Worm (Caenorhabditis elegans): Measurements from ENCODE around the gene R13A5.7.

The R13A5.7 gene

DNA sequence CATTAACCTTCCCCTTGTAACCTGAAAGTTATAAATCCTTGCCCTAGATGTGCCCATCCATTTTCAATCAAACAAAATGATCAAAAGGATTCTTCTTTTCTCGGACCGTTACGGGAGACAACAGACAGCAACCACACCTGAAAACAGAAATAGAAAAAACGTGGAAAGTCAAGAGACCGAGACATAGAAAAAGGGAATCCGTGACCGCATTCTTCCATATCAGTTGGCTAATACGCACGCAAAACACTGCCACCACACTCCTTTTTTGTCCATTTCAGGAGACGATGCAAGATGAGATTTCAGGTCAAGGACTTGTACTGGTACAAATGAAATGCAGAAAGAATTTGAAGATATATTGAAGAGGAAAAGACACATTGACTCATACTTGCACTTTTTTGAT lies 48.4 kb upstream of the R13A5.7 start:
- TF ChIP-seq mdl-1 (tag; optimal IDR thresholded peaks at IDR 0.05) (no peak), nhr-12 (tag; optimal IDR thresholded peaks at IDR 0.05) (no peak), zag-1 (tag; optimal IDR thresholded peaks at IDR 0.05) (no peak), dmd-4 (tag; optimal IDR thresholded peaks at IDR 0.05) (no peak), elt-1 (tag; optimal IDR thresholded peaks at IDR 0.05) (no peak), fos-1 (tag; optimal IDR thresholded peaks at IDR 0.05) (peak; percentile 5), nhr-237 (tag; optimal IDR thresholded peaks at IDR 0.05) (no peak), crh-2 (tag; optimal IDR thresholded peaks at IDR 0.05) (no peak), mbf-1 (tag; optimal IDR thresholded peaks at IDR 0.05) (no peak), unc-39 (tag; optimal IDR thresholded peaks at IDR 0.05) (no peak), elt-3 (tag; optimal IDR thresholded peaks at IDR 0.05) (no peak), ceh-82 (tag; optimal IDR thresholded peaks at IDR 0.05) (no peak), ZK546.5 (tag; optimal IDR thresholded peaks at IDR 0.05) (no peak), snpc-4 (tag; optimal IDR thresholded peaks at IDR 0.05) (no peak), nhr-11 (tag; optimal IDR thresholded peaks at IDR 0.05) (no peak), ceh-16 (tag; optimal IDR thresholded peaks at IDR 0.05) (no peak), R02D3.7 (tag; optimal IDR thresholded peaks at IDR 0.05) (no peak), nhr-6 (tag; optimal IDR thresholded peaks at IDR 0.05) (no peak), ztf-1 (GFP tag; conservative IDR thresholded peaks at IDR 0.05) (no peak), egl-27 (tag; optimal IDR thresholded peaks at IDR 0.05) (peak; percentile 8), lin-13 (GFP tag; optimal IDR thresholded peaks at IDR 0.05) (no peak), C34F6.9 (tag; optimal IDR thresholded peaks at IDR 0.05) (no peak), ztf-4 (tag; optimal IDR thresholded peaks at IDR 0.05) (no peak), nhr-21 (tag; optimal IDR thresholded peaks at IDR 0.05) (peak; percentile 13), alr-1 (tag; optimal IDR thresholded peaks at IDR 0.05) (no peak), Y55F3AM.14 (GFP tag; optimal IDR thresholded peaks at IDR 0.05) (no peak), sma-3 (GFP tag; optimal IDR thresholded peaks at IDR 0.05) (peak; percentile 26), aly-2 (tag; optimal IDR thresholded peaks at IDR 0.05) (no peak)

DNA sequence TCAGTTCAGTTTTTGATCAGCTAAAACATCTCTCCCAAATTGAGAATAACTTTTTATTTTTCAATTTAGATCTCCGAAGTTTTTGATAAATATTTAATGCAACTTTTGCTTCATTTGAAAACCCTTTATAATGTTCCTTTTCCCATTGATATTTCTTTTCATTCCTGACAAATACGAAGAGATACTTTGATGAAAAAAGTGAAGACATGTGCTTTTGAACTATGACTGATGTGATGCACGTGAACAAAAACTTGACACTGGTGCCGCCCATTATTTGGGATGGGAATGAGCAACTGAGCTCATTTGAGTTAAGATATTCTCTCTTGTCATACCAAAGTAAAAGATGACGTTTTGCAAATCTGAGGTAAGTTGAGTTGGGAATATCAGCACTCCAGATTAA lies 46.3 kb upstream of the R13A5.7 start, which contains the start of gene T04A6.1:
TSS of gene T04A6.1 (plus strand) at position 301 of the 400 bp plus-strand sequence.
- TF ChIP-seq unc-55 (GFP tag; optimal IDR thresholded peaks at IDR 0.05) (peak; percentile 61), C34F6.9 (tag; optimal IDR thresholded peaks at IDR 0.05) (peak; percentile 6), ceh-82 (tag; optimal IDR thresholded peaks at IDR 0.05) (no peak), ZK546.5 (tag; optimal IDR thresholded peaks at IDR 0.05) (no peak), nhr-129 (tag; optimal IDR thresholded peaks at IDR 0.05) (peak; percentile 34)

- TF ChIP-seq F13H6.1 (tag; optimal IDR thresholded peaks at IDR 0.05) (no peak), ztf-4 (tag; optimal IDR thresholded peaks at IDR 0.05) (no peak), nhr-10 (tag; optimal IDR thresholded peaks at IDR 0.05) (no peak), unc-55 (GFP tag; optimal IDR thresholded peaks at IDR 0.05) (no peak), lin-39 (tag; optimal IDR thresholded peaks at IDR 0.05) (no peak), Y55F3AM.14 (GFP tag; optimal IDR thresholded peaks at IDR 0.05) (no peak), mdl-1 (tag; optimal IDR thresholded peaks at IDR 0.05) (no peak), fos-1 (tag; optimal IDR thresholded peaks at IDR 0.05) (no peak), zag-1 (tag; optimal IDR thresholded peaks at IDR 0.05) (no peak), mbf-1 (tag; optimal IDR thresholded peaks at IDR 0.05) (no peak)
These were observed 44.6 kb upstream of the R13A5.7 start, which contains the start of gene T04A6.2 for ce11 chrIII:7614530-7614929. TSS of gene T04A6.2 (plus strand) at chrIII:7614830.

DNA sequence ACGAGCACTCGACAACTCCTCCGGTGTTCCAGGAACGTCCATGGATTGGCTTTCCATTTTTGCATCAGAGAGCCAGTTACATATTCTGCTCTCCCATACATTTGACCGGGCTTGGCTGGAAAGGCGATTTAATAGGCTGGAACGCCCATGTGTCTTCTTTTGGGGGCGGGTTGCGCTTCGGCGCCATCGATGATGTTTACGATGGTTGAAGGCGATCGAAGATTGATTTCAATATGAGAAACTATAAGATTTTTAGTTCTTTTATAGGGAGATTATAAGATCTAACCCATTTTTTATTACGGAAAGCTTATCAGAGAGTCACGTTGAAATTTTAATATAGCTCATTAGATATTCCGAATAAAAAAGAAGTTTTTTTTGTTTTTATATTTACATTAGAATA lies 39.2 kb upstream of the R13A5.7 start, which contains the start of gene nsph-4.3:
TSS of gene nsph-4.3 (minus strand) at position 101 of the 400 bp plus-strand sequence.
- no peak for TF ChIP-seq Y55F3AM.14 (GFP tag; optimal IDR thresholded peaks at IDR 0.05)
- no peak for TF ChIP-seq dmd-4 (tag; optimal IDR thresholded peaks at IDR 0.05)
- no peak for TF ChIP-seq nhr-129 (tag; optimal IDR thresholded peaks at IDR 0.05)
- TF ChIP-seq nhr-237 (tag; optimal IDR thresholded peaks at IDR 0.05), result no peak
- no peak for TF ChIP-seq sma-9 (GFP tag; optimal IDR thresholded peaks at IDR 0.05)
- TF ChIP-seq sma-9 (tag; optimal IDR thresholded peaks at IDR 0.05), result no peak
- TF ChIP-seq nhr-12 (tag; optimal IDR thresholded peaks at IDR 0.05), result no peak
- TF ChIP-seq unc-39 (tag; optimal IDR thresholded peaks at IDR 0.05), result no peak
- TF ChIP-seq zag-1 (tag; optimal IDR thresholded peaks at IDR 0.05), result no peak
- no peak for TF ChIP-seq ztf-1 (GFP tag; conservative IDR thresholded peaks at IDR 0.05)
- no peak for TF ChIP-seq aly-2 (tag; optimal IDR thresholded peaks at IDR 0.05)
- no peak for TF ChIP-seq lin-39 (tag; optimal IDR thresholded peaks at IDR 0.05)
- TF ChIP-seq mab-5 (tag; optimal IDR thresholded peaks at IDR 0.05), result no peak
- TF ChIP-seq elt-3 (tag; optimal IDR thresholded peaks at IDR 0.05), result no peak
- TF ChIP-seq alr-1 (tag; optimal IDR thresholded peaks at IDR 0.05), result no peak
- no peak for TF ChIP-seq elt-1 (tag; optimal IDR thresholded peaks at IDR 0.05)
- no peak for TF ChIP-seq ztf-4 (tag; optimal IDR thresholded peaks at IDR 0.05)
- no peak for TF ChIP-seq nhr-21 (tag; optimal IDR thresholded peaks at IDR 0.05)
- TF ChIP-seq nhr-23 (tag; optimal IDR thresholded peaks at IDR 0.05), result no peak
- TF ChIP-seq ceh-82 (tag; optimal IDR thresholded peaks at IDR 0.05), result no peak

Data from whole organism, L2 larva.